Worm (Caenorhabditis elegans) whole organism, young adult: ENCODE measurements around the gene R10H10.3.

Source experiments
- sptf-2 ChIP-seq: fragments of 200-800 bp; sonication (Bioruptor generic); optimal IDR thresholded peaks from 2 replicates; lab custom pipeline; 2018; ENCODE audit warnings: mild to moderate bottlenecking, missing genetic modification characterization, missing compliant biosample characterization
- xnd-1 ChIP-seq: sonication (generic microtip); optimal IDR thresholded peaks from 2 replicates; lab custom pipeline; 2016; ENCODE audit warnings: missing genotype, missing genetic modification reagents, missing genetic modification characterization, missing compliant biosample characterization

- no peak for TF ChIP-seq sptf-2 (GFP tag; lab: Kevin White, UChicago)
- no peak for TF ChIP-seq xnd-1 (tag; lab: Kevin White, UChicago)
Observed at ce11 chrIV:10345486-10345885, 42.8 kb upstream of the R10H10.3 start.
